Fruit fly (Drosophila melanogaster): ENCODE measurements around the gene ICA69.
A peak's percentile ranks its signal among the peaks of the same experiment; 100 is the strongest.

Gene ICA69

dm6 chr3L:21099019-21099447, 32.2 kb upstream of the ICA69 start:
- TF ChIP-seq Dfd (GFP tag; optimal IDR thresholded peaks at IDR 0.05) (no peak), Vsx2 (GFP tag; optimal IDR thresholded peaks at IDR 0.05; ENCODE audit: partially characterized antibody) (no peak), HLH106 (tag; optimal IDR thresholded peaks at IDR 0.05) (peak; percentile 56), usp (GFP tag; optimal IDR thresholded peaks at IDR 0.05) (no peak), brk (GFP tag; optimal IDR thresholded peaks at IDR 0.05) (peak; percentile 53), fru (GFP tag; optimal IDR thresholded peaks at IDR 0.05) (peak; percentile 54), GATAd (GFP tag; optimal IDR thresholded peaks at IDR 0.05) (no peak), jim (GFP tag; optimal IDR thresholded peaks at IDR 0.05) (no peak), Rel (GFP tag; optimal IDR thresholded peaks at IDR 0.05) (no peak), Rel (tag; optimal IDR thresholded peaks at IDR 0.05) (no peak), N (GFP tag; optimal IDR thresholded peaks at IDR 0.05) (no peak), OdsH (GFP tag; optimal IDR thresholded peaks at IDR 0.05) (no peak), Abd-B (GFP tag; optimal IDR thresholded peaks at IDR 0.05) (no peak), Sp1 (GFP tag; optimal IDR thresholded peaks at IDR 0.05) (peak; percentile 66), Hr78 (GFP tag; optimal IDR thresholded peaks at IDR 0.05) (no peak), dl (GFP tag; optimal IDR thresholded peaks at IDR 0.05; ENCODE audit: insufficient read depth in 1 of 2, partially characterized antibody in 2 of 2) (no peak), ey (GFP tag; optimal IDR thresholded peaks at IDR 0.05) (peak; percentile 52), Jra (GFP tag; optimal IDR thresholded peaks at IDR 0.05) (peak; percentile 2), Hnf4 (GFP tag; optimal IDR thresholded peaks at IDR 0.05) (no peak), psq (GFP tag; optimal IDR thresholded peaks at IDR 0.05) (peak; percentile 39), pan (optimal IDR thresholded peaks at IDR 0.05) (no peak), sage (GFP tag; optimal IDR thresholded peaks at IDR 0.05) (no peak), lola (GFP tag; optimal IDR thresholded peaks at IDR 0.05) (no peak), CG9705 (GFP tag; optimal IDR thresholded peaks at IDR 0.05) (peak; percentile 20), Dif (GFP tag; optimal IDR thresholded peaks at IDR 0.05; ENCODE audit: partially characterized antibody) (no peak), tai (GFP tag; optimal IDR thresholded peaks at IDR 0.05) (no peak), Mio (GFP tag; optimal IDR thresholded peaks at IDR 0.05) (no peak), dmrt93B (GFP tag; optimal IDR thresholded peaks at IDR 0.05) (peak; percentile 26), dsf (GFP tag; optimal IDR thresholded peaks at IDR 0.05; ENCODE audit: borderline replicate concordance) (no peak), rgr (GFP tag; optimal IDR thresholded peaks at IDR 0.05) (peak; percentile 22), Myc (optimal IDR thresholded peaks at IDR 0.05) (no peak), CrebA (GFP tag; optimal IDR thresholded peaks at IDR 0.05; ENCODE audit: borderline replicate concordance) (no peak), br (GFP tag; optimal IDR thresholded peaks at IDR 0.05) (peak; percentile 42), CG32264 (GFP tag; optimal IDR thresholded peaks at IDR 0.05) (no peak), foxo (GFP tag; optimal IDR thresholded peaks at IDR 0.05) (peak in 1 of 2 experiments; percentile 69), Hr83 (GFP tag; optimal IDR thresholded peaks at IDR 0.05; ENCODE audit: poor library complexity, severe bottlenecking) (no peak), woc (GFP tag; optimal IDR thresholded peaks at IDR 0.05) (peak; percentile 76), sv (GFP tag; optimal IDR thresholded peaks at IDR 0.05) (no peak), h (GFP tag; optimal IDR thresholded peaks at IDR 0.05) (peak; percentile 44)

DNA sequence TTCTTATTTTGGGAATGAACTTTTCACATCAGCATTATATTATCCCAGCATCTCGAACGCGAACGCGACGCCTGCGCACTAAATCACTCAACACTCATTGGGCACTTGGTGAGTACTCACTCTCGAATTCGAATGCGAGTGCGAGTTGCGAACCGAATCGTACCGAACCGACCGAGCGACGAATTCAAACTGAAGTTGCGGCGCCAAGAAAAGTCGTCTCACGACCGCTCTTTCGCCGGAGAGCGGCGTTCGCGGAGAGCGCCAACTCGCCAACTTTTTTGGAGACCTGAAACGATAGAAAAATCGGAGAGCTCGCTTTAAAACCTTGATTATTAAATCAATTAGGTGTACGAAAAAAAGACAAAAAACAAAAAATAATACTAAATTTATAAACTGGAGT, 31.3 kb upstream of the ICA69 start:
- TF ChIP-seq Dif (GFP tag; optimal IDR thresholded peaks at IDR 0.05; ENCODE audit: partially characterized antibody): peak; percentile 43
- TF ChIP-seq dsf (GFP tag; optimal IDR thresholded peaks at IDR 0.05; ENCODE audit: borderline replicate concordance): no peak
- TF ChIP-seq Sp1 (GFP tag; optimal IDR thresholded peaks at IDR 0.05): no peak
- peak; percentile 27 to 35 for TF ChIP-seq dl (GFP tag; optimal IDR thresholded peaks at IDR 0.05; ENCODE audit: insufficient read depth in 1 of 2, partially characterized antibody in 2 of 2)
- TF ChIP-seq sage (GFP tag; optimal IDR thresholded peaks at IDR 0.05): no peak
- no peak for TF ChIP-seq sv (GFP tag; optimal IDR thresholded peaks at IDR 0.05)
- TF ChIP-seq CG32264 (GFP tag; optimal IDR thresholded peaks at IDR 0.05): no peak
- TF ChIP-seq Jra (GFP tag; optimal IDR thresholded peaks at IDR 0.05): no peak
- no peak for TF ChIP-seq jim (GFP tag; optimal IDR thresholded peaks at IDR 0.05)
- TF ChIP-seq Hr83 (GFP tag; optimal IDR thresholded peaks at IDR 0.05; ENCODE audit: poor library complexity, severe bottlenecking): no peak
- TF ChIP-seq h (GFP tag; optimal IDR thresholded peaks at IDR 0.05): no peak
- TF ChIP-seq dmrt93B (GFP tag; optimal IDR thresholded peaks at IDR 0.05): no peak
- no peak for TF ChIP-seq HLH106 (tag; optimal IDR thresholded peaks at IDR 0.05)
